Worm (Caenorhabditis elegans): ENCODE data around the gene C56E10.3.

Gene C56E10.3

DNA sequence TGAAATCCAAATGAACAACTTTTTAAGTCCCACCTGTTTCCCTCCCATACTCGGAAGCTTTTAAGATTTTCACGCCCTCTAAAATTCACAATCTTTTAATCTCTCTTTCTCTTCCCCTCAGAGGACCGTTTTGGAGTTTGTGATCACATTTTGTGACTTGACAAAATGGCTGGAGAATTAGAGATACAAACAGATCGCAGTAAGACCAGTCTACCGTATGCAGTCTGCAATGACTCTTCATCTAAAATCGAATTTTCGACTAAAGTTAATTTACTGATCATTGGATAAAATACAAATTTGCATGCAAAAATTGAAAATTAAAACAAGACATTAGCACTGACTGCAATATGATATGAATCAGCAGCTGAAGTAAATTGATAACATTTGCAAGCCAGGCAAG, 3.9 kb upstream of the C56E10.3 start:
- TF ChIP-seq M03D4.4 (tag; optimal IDR thresholded peaks at IDR 0.05) (no peak), pha-4 (tag; optimal IDR thresholded peaks at IDR 0.05) (no peak), ham-2 (GFP tag; optimal IDR thresholded peaks at IDR 0.05) (no peak), nhr-12 (tag; optimal IDR thresholded peaks at IDR 0.05) (no peak), hlh-1 (tag; optimal IDR thresholded peaks at IDR 0.05) (no peak), cnd-1 (tag; optimal IDR thresholded peaks at IDR 0.05) (no peak), drap-1 (GFP tag; optimal IDR thresholded peaks at IDR 0.05) (no peak), sptf-1 (tag; optimal IDR thresholded peaks at IDR 0.05) (no peak), ztf-11 (tag; optimal IDR thresholded peaks at IDR 0.05) (no peak), ceh-39 (tag; optimal IDR thresholded peaks at IDR 0.05) (no peak), nhr-76 (tag; optimal IDR thresholded peaks at IDR 0.05) (no peak), unc-39 (tag; optimal IDR thresholded peaks at IDR 0.05) (no peak), mls-2 (tag; optimal IDR thresholded peaks at IDR 0.05) (no peak)

DNA sequence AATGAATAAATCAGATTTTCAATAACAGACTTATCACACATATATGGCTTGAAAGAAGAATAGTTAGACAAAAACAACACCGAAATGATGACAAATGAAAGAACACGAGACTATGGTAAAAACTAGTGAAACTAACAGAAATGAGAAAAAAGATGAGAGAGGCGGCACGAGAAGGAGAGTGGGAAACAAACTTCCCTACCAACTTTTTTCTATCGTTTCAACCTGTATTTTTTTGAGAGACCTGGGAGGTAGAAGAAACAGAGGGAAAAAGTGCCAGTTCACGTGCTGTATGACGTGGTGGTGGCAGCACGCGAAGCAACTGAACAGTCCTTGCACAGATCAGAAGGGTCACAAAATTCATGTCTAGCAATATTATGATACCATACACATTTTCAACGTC, 2.7 kb upstream of the C56E10.3 start:
- TF ChIP-seq hlh-1 (tag; optimal IDR thresholded peaks at IDR 0.05) (no peak), ces-1 (GFP tag; optimal IDR thresholded peaks at IDR 0.05) (no peak), mab-5 (tag; optimal IDR thresholded peaks at IDR 0.05) (no peak), unc-62 (GFP tag; optimal IDR thresholded peaks at IDR 0.05) (no peak), nhr-12 (tag; optimal IDR thresholded peaks at IDR 0.05) (no peak)

DNA sequence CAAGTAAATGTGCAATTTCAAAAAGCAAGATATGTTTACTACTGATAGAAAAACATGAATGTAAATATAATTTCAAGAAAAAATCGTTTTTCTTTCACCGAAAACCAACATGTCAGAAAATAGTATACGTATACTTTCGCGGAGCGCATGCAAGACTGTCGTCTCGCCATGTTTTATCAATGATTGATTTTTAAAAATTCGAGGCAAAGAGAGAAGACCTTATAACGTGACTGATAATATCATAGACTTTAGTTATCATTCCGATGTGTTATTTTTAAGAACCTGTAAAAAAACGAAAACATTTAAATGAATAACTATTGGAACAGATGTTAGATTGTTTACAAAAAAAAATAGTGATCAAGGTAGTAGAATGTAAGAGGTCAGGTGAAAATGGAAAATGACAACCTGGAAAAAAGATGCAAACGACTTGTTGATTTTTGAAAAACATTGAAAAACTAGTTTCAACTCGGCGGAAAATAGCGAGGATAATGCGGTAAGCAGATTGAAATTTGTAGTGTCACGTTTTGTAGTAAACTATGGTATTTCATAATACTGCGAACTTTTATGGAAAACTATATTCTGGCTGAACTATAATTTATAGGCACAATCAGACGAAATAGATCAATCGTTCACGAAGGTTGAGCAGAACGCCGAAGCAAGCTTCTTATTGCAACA, 1.1 kb downstream of the C56E10.3 start:
- TF ChIP-seq ztf-11 (tag; optimal IDR thresholded peaks at IDR 0.05) (no peak), unc-62 (GFP tag; optimal IDR thresholded peaks at IDR 0.05) (no peak), hlh-1 (tag; optimal IDR thresholded peaks at IDR 0.05) (no peak), pha-4 (tag; optimal IDR thresholded peaks at IDR 0.05) (no peak), nhr-28 (tag; optimal IDR thresholded peaks at IDR 0.05) (no peak), cnd-1 (tag; optimal IDR thresholded peaks at IDR 0.05) (no peak), ceh-39 (tag; optimal IDR thresholded peaks at IDR 0.05) (no peak), ceh-43 (GFP tag; optimal IDR thresholded peaks at IDR 0.05) (no peak), sptf-1 (tag; optimal IDR thresholded peaks at IDR 0.05) (no peak), nhr-2 (tag; optimal IDR thresholded peaks at IDR 0.05) (no peak), ceh-83 (GFP tag; optimal IDR thresholded peaks at IDR 0.05) (no peak), ces-1 (GFP tag; optimal IDR thresholded peaks at IDR 0.05) (no peak), nhr-237 (tag; optimal IDR thresholded peaks at IDR 0.05) (no peak), snpc-4 (tag; optimal IDR thresholded peaks at IDR 0.05) (no peak), nhr-76 (tag; optimal IDR thresholded peaks at IDR 0.05) (no peak), elt-3 (tag; optimal IDR thresholded peaks at IDR 0.05) (no peak), unc-120 (tag; optimal IDR thresholded peaks at IDR 0.05; ENCODE audit: poor library complexity, severe bottlenecking) (no peak), zip-8 (tag; optimal IDR thresholded peaks at IDR 0.05) (no peak)

DNA sequence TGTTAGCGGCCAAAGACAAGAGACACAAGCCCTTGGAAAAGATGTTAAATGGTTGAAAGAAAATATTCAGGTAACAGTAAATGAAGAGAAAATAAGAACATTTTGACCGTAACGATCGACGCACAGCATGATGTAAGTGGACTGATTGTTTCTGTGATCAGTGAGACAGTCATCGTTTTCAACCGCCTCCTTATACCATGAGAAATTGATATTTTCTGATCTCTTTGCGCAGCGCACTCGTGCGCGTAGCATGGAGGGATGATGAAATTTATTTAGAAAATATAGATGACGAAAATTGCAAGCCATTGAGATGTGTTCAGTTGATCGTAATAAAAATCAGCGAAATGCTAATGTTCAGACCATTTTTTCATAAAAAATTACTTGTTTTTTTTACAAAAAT, 4.1 kb downstream of the C56E10.3 start:
- TF ChIP-seq pha-4 (tag; optimal IDR thresholded peaks at IDR 0.05): no peak
- no peak for TF ChIP-seq snpc-4 (tag; optimal IDR thresholded peaks at IDR 0.05)
- no peak for TF ChIP-seq elt-1 (tag; optimal IDR thresholded peaks at IDR 0.05; ENCODE audit: borderline replicate concordance, insufficient read depth)
- no peak for TF ChIP-seq tbx-8 (GFP tag; optimal IDR thresholded peaks at IDR 0.05)
- TF ChIP-seq nhr-76 (tag; optimal IDR thresholded peaks at IDR 0.05): no peak
- TF ChIP-seq mls-2 (tag; optimal IDR thresholded peaks at IDR 0.05): no peak
- no peak for TF ChIP-seq hlh-1 (tag; optimal IDR thresholded peaks at IDR 0.05)
- TF ChIP-seq unc-62 (GFP tag; optimal IDR thresholded peaks at IDR 0.05): no peak
- TF ChIP-seq blmp-1 (tag; optimal IDR thresholded peaks at IDR 0.05): no peak
- TF ChIP-seq ztf-11 (tag; optimal IDR thresholded peaks at IDR 0.05): no peak
- no peak for TF ChIP-seq lsy-2 (tag; optimal IDR thresholded peaks at IDR 0.05)
- TF ChIP-seq ceh-43 (GFP tag; optimal IDR thresholded peaks at IDR 0.05): no peak
- TF ChIP-seq elt-3 (tag; optimal IDR thresholded peaks at IDR 0.05): no peak
- TF ChIP-seq nhr-237 (tag; optimal IDR thresholded peaks at IDR 0.05): no peak
- TF ChIP-seq ham-2 (GFP tag; optimal IDR thresholded peaks at IDR 0.05): no peak
- TF ChIP-seq ceh-83 (GFP tag; optimal IDR thresholded peaks at IDR 0.05): no peak
- TF ChIP-seq lin-13 (tag; optimal IDR thresholded peaks at IDR 0.05): no peak
- no peak for TF ChIP-seq mab-5 (tag; optimal IDR thresholded peaks at IDR 0.05)

DNA sequence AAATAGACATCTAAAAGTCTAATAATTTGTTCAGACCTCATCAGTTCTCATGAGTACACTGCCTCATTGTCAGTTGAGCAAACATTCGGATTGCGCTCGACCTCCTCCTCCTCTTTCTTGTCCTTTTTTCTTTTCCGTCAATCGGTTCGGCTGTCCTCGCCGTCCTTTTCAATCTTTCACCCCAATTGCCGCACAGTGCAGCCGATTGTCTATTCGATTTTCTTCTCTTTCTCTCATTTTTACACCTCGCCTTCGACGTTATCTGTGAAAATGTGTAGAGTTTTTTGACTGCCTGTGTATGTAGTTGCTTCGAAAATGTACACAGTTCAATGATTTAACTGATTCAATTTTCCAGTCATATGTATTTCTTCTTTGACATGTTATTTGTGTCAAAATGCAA, 7.7 kb downstream of the C56E10.3 start:
- TF ChIP-seq pha-4 (tag; optimal IDR thresholded peaks at IDR 0.05) (peak; percentile 34), unc-39 (tag; optimal IDR thresholded peaks at IDR 0.05) (no peak)

Data from whole organism, mixed stage, embryonic.